Worm (Caenorhabditis elegans): ENCODE data around the gene R03D7.2.

DNA sequence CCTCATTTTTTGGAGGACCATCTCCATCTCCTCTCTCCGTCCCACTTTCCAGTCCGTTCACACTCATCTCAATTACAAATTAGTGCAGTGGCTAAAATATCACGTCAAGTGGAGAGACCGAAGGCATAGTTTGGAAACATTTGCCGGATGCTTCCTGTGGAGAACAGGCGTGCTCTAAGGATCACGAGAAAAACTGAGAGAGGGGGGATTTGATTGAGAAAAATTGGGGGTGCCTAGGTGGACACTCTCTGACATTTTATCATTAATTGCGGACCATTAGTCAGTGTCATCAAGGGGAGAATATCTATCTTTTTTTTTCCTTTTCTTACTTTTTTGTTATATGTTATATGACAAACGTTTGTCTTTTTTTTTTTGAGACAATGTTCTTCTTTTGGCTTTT, 47.0 kb upstream of the R03D7.2 start:
- no peak for TF ChIP-seq him-1 (tag; optimal IDR thresholded peaks at IDR 0.05)
- TF ChIP-seq dao-5 (tag; optimal IDR thresholded peaks at IDR 0.05): no peak
- TF ChIP-seq W03F9.2 (tag; optimal IDR thresholded peaks at IDR 0.05): no peak

Data from whole organism, L4/young adult.